1 fruit fly cellular context compared by ENCODE assay signal in the genomic region with DNA sequence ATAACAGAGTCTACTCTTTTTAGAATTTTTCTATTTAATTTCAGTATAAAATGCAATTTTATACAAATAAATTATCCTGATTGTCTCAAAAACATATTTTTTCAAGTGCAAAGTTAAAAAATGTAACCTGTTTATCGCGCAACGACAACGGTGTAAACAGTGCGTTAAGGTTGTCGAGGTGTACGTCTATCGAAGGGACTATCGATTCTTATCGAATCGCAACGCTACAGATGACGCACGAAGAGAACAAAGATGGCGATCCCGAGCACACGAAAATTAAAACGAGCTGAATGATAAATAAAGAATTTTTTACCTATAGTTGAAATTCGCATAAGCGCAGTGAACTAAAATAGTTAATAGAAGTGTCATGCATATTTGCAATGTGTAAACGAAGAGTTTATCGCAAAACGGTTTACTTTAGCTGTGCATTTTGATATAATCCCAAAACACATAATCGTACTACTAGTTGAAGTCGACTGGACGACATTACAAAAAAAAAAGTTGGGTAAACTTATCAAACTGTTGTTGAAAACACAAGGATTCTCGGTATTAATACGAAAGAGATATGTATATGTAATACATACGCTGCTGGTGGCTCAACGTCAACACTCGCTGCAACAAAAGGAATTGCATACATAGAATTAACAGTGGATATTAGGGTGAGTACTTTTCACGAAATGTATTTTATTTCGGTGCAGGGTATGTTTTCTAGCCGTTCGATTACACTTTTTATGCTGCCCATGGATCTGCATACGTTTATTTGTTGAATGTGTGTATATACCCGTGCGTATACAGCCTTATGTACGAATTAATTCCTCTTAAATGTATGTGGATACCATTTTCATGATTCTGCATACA.
TF ChIP-seq lines count a peak whose summit lies in the region.

A gene (plus strand): TSS at position 237 of the 858 bp plus-strand sequence.

TF ChIP-seq in whole organism, embryonic, 481 proteins besides CTCF, POLR2A, EP300 and RAD21 (continued from another document and continues in another):
- TF ChIP-seq da (GFP tag; optimal IDR thresholded peaks at IDR 0.05; lab: Kevin White, UChicago): peak; percentile 59
- no peak for TF ChIP-seq Tbp (GFP tag; optimal IDR thresholded peaks at IDR 0.05; lab: Kevin White, UChicago)
- TF ChIP-seq insv (GFP tag; optimal IDR thresholded peaks at IDR 0.05; lab: Kevin White, UChicago): no peak
- TF ChIP-seq CG14441 (GFP tag; IDR thresholded peaks at IDR 0.05; lab: Robert Waterston, UW): peak; percentile 59
- TF ChIP-seq CG2202 (tag; optimal IDR thresholded peaks at IDR 0.05; lab: Kevin White, UChicago): no peak
- TF ChIP-seq trem (tag; optimal IDR thresholded peaks at IDR 0.05; lab: Kevin White, UChicago): peak; percentile 59
- peak; percentile 26 for TF ChIP-seq pnt (GFP tag; optimal IDR thresholded peaks at IDR 0.05; lab: Kevin White, UChicago)
- peak; percentile 3 for TF ChIP-seq CG12744 (GFP tag; optimal IDR thresholded peaks at IDR 0.05; lab: Kevin White, UChicago)
- peak; percentile 98 for TF ChIP-seq Deaf1 (tag; optimal IDR thresholded peaks at IDR 0.05; lab: Kevin White, UChicago)
- TF ChIP-seq cato (GFP tag; optimal IDR thresholded peaks at IDR 0.05; lab: Kevin White, UChicago; ENCODE audit: borderline replicate concordance): no peak
- TF ChIP-seq Fer2 (tag; optimal IDR thresholded peaks at IDR 0.05; lab: Kevin White, UChicago): peak; percentile 1
- TF ChIP-seq Dip3 (GFP tag; optimal IDR thresholded peaks at IDR 0.05; lab: Kevin White, UChicago): peak; percentile 45
- TF ChIP-seq ATbp (GFP tag; optimal IDR thresholded peaks at IDR 0.05; lab: Kevin White, UChicago): no peak
- peak; percentile 92 for TF ChIP-seq Med (GFP tag; lab: Kevin White, UChicago)
- TF ChIP-seq E2f2 (GFP tag; IDR thresholded peaks at IDR 0.05; lab: Robert Waterston, UW): peak; percentile 47; the same call in 1 of the 2 replicates
- peak; percentile 60 for TF ChIP-seq CHES-1-like (GFP tag; optimal IDR thresholded peaks at IDR 0.05; lab: Kevin White, UChicago)
- TF ChIP-seq ham (GFP tag; IDR thresholded peaks at IDR 0.05; lab: Robert Waterston, UW): no peak
- TF ChIP-seq CG2678 (tag; optimal IDR thresholded peaks at IDR 0.05; lab: Kevin White, UChicago): peak; percentile 63
- peak; percentile 60; the same call in 1 of the 3 replicates for TF ChIP-seq CG6791 (GFP tag; IDR thresholded peaks at IDR 0.05; lab: Robert Waterston, UW; ENCODE audit: partially characterized antibody)
- no peak for TF ChIP-seq fru (optimal IDR thresholded peaks at IDR 0.05; lab: Kevin White, UChicago)
- TF ChIP-seq Dbx (GFP tag; IDR thresholded peaks at IDR 0.05; lab: Robert Waterston, UW): 0 out of 3 replicates have a peak, but pooled peaks have one; percentile 15
- TF ChIP-seq CG4282 (GFP tag; optimal IDR thresholded peaks at IDR 0.05; lab: Kevin White, UChicago): peak; percentile 46
- TF ChIP-seq CG4820 (GFP tag; optimal IDR thresholded peaks at IDR 0.05; lab: Kevin White, UChicago): peak; percentile 35
- TF ChIP-seq Lhr (GFP tag; optimal IDR thresholded peaks at IDR 0.05; lab: Kevin White, UChicago): peak; percentile 23
- no peak for TF ChIP-seq CG12299 (tag; optimal IDR thresholded peaks at IDR 0.05; lab: Kevin White, UChicago)
- TF ChIP-seq H15 (GFP tag; IDR thresholded peaks at IDR 0.05; lab: Robert Waterston, UW): 0 out of 3 replicates have a peak, but pooled peaks have one; percentile 13
- peak; percentile 36 for TF ChIP-seq slp2 (GFP tag; optimal IDR thresholded peaks at IDR 0.05; lab: Kevin White, UChicago)
- TF ChIP-seq CG11247 (GFP tag; IDR thresholded peaks at IDR 0.05; lab: Robert Waterston, UW): peak; percentile 54; the same call in 1 of the 2 replicates
- TF ChIP-seq Nf-YA (GFP tag; IDR thresholded peaks at IDR 0.05; lab: Robert Waterston, UW): no peak
- TF ChIP-seq Scr (GFP tag; IDR thresholded peaks at IDR 0.05; lab: Robert Waterston, UW; ENCODE audit: partially characterized antibody): peak; percentile 59
- peak; percentile 55 for TF ChIP-seq CG7786 (GFP tag; optimal IDR thresholded peaks at IDR 0.05; lab: Kevin White, UChicago)
- TF ChIP-seq btn (GFP tag; optimal IDR thresholded peaks at IDR 0.05; lab: Kevin White, UChicago): no peak
- no peak for TF ChIP-seq CG4730 (GFP tag; IDR thresholded peaks at IDR 0.05; lab: Robert Waterston, UW)
- TF ChIP-seq HLH4C (GFP tag; IDR thresholded peaks at IDR 0.05; lab: Robert Waterston, UW; ENCODE audit: partially characterized antibody): peak; percentile 61; the same call in 2 of the 3 replicates
- TF ChIP-seq jing (GFP tag; optimal IDR thresholded peaks at IDR 0.05; lab: Kevin White, UChicago): no peak
- peak; percentile 29 for TF ChIP-seq Myb (GFP tag; optimal IDR thresholded peaks at IDR 0.05; lab: Kevin White, UChicago)
- peak; percentile 56 for TF ChIP-seq Chrac-16 (GFP tag; optimal IDR thresholded peaks at IDR 0.05; lab: Kevin White, UChicago)
- no peak for TF ChIP-seq CG11085 (GFP tag; IDR thresholded peaks at IDR 0.05; lab: Robert Waterston, UW)
- TF ChIP-seq Fer1 (GFP tag; optimal IDR thresholded peaks at IDR 0.05; lab: Kevin White, UChicago): peak; percentile 26
- TF ChIP-seq CG4404 (GFP tag; IDR thresholded peaks at IDR 0.05; lab: Robert Waterston, UW): no peak
- no peak for TF ChIP-seq ac (GFP tag; optimal IDR thresholded peaks at IDR 0.05; lab: Kevin White, UChicago)
- no peak for TF ChIP-seq CG16779 (GFP tag; IDR thresholded peaks at IDR 0.05; lab: Robert Waterston, UW)
- no peak for TF ChIP-seq Sry-β (GFP tag; optimal IDR thresholded peaks at IDR 0.05; lab: Kevin White, UChicago)
- TF ChIP-seq sqz (GFP tag; optimal IDR thresholded peaks at IDR 0.05; lab: Kevin White, UChicago): no peak
- TF ChIP-seq cwo (GFP tag; optimal IDR thresholded peaks at IDR 0.05; lab: Kevin White, UChicago): no peak
- TF ChIP-seq lab (GFP tag; optimal IDR thresholded peaks at IDR 0.05; lab: Kevin White, UChicago): no peak
- TF ChIP-seq ERR (GFP tag; optimal IDR thresholded peaks at IDR 0.05; lab: Kevin White, UChicago): no peak
- TF ChIP-seq Rfx (GFP tag; IDR thresholded peaks at IDR 0.05; lab: Robert Waterston, UW): peak; percentile 75
- no peak for TF ChIP-seq CG6654 (GFP tag; optimal IDR thresholded peaks at IDR 0.05; lab: Kevin White, UChicago)
- peak; percentile 39 for TF ChIP-seq CG12219 (GFP tag; optimal IDR thresholded peaks at IDR 0.05; lab: Kevin White, UChicago)
- peak; percentile 40 for TF ChIP-seq CG9727 (GFP tag; optimal IDR thresholded peaks at IDR 0.05; lab: Kevin White, UChicago)
- TF ChIP-seq chn (GFP tag; optimal IDR thresholded peaks at IDR 0.05; lab: Kevin White, UChicago): peak; percentile 46
- peak; percentile 60 for TF ChIP-seq tap (tag; optimal IDR thresholded peaks at IDR 0.05; lab: Kevin White, UChicago)
- TF ChIP-seq ranshi (GFP tag; IDR thresholded peaks at IDR 0.05; lab: Robert Waterston, UW): 0 out of 2 replicates have a peak, but pooled peaks have one; percentile 17
- TF ChIP-seq Bdp1 (GFP tag; optimal IDR thresholded peaks at IDR 0.05; lab: Kevin White, UChicago): no peak
- TF ChIP-seq CG4854 (GFP tag; optimal IDR thresholded peaks at IDR 0.05; lab: Kevin White, UChicago): peak; percentile 8
- peak; percentile 10 for TF ChIP-seq scrt (GFP tag; optimal IDR thresholded peaks at IDR 0.05; lab: Kevin White, UChicago)
- TF ChIP-seq CG17802 (tag; optimal IDR thresholded peaks at IDR 0.05; lab: Kevin White, UChicago): peak; percentile 95
- TF ChIP-seq ewg (GFP tag; optimal IDR thresholded peaks at IDR 0.05; lab: Kevin White, UChicago): no peak
- peak; percentile 50 for TF ChIP-seq CG12155 (GFP tag; optimal IDR thresholded peaks at IDR 0.05; lab: Kevin White, UChicago)
- TF ChIP-seq CG3065 (GFP tag; optimal IDR thresholded peaks at IDR 0.05; lab: Kevin White, UChicago): no peak
- peak; percentile 56 for TF ChIP-seq CG9609 (GFP tag; optimal IDR thresholded peaks at IDR 0.05; lab: Kevin White, UChicago)
- peak; percentile 16 for TF ChIP-seq CG13296 (GFP tag; optimal IDR thresholded peaks at IDR 0.05; lab: Kevin White, UChicago)
- TF ChIP-seq CG15479 (GFP tag; optimal IDR thresholded peaks at IDR 0.05; lab: Kevin White, UChicago): peak; percentile 81
- TF ChIP-seq Ets65A (GFP tag; lab: Kevin White, UChicago): peak; percentile 78
- peak; percentile 99 for TF ChIP-seq CG2116 (GFP tag; optimal IDR thresholded peaks at IDR 0.05; lab: Kevin White, UChicago)
- TF ChIP-seq CG17568 (GFP tag; optimal IDR thresholded peaks at IDR 0.05; lab: Kevin White, UChicago): peak; percentile 24
- TF ChIP-seq bbx (GFP tag; IDR thresholded peaks at IDR 0.05; lab: Robert Waterston, UW; ENCODE audit: partially characterized antibody): peak; percentile 60
- TF ChIP-seq lov (optimal IDR thresholded peaks at IDR 0.05; lab: Kevin White, UChicago): no peak
- TF ChIP-seq lov (GFP tag; IDR thresholded peaks at IDR 0.05; lab: Robert Waterston, UW): peak; percentile 64; the same call in 1 of the 3 replicates
- no peak for TF ChIP-seq zf30C (GFP tag; optimal IDR thresholded peaks at IDR 0.05; lab: Kevin White, UChicago)
- peak; percentile 69 for TF ChIP-seq caup (GFP tag; optimal IDR thresholded peaks at IDR 0.05; lab: Kevin White, UChicago; ENCODE audit: severe bottlenecking)
- peak; percentile 69 for TF ChIP-seq CG15269 (tag; optimal IDR thresholded peaks at IDR 0.05; lab: Kevin White, UChicago)
- TF ChIP-seq sisA (GFP tag; IDR thresholded peaks at IDR 0.05; lab: Robert Waterston, UW): no peak; the same call in 1 of the 2 replicates
- peak; percentile 64 for TF ChIP-seq CG6689 (GFP tag; IDR thresholded peaks at IDR 0.05; lab: Robert Waterston, UW)
- peak; percentile 38 for TF ChIP-seq Side (GFP tag; optimal IDR thresholded peaks at IDR 0.05; lab: Kevin White, UChicago)
- TF ChIP-seq Usf (GFP tag; optimal IDR thresholded peaks at IDR 0.05; lab: Kevin White, UChicago): no peak
- TF ChIP-seq z (GFP tag; IDR thresholded peaks at IDR 0.05; lab: Robert Waterston, UW): no peak
- peak; percentile 71 for TF ChIP-seq CG2712 (tag; optimal IDR thresholded peaks at IDR 0.05; lab: Kevin White, UChicago)
- no peak for TF ChIP-seq CG12071 (GFP tag; optimal IDR thresholded peaks at IDR 0.05; lab: Kevin White, UChicago)
- TF ChIP-seq Atf6 (GFP tag; IDR thresholded peaks at IDR 0.05; lab: Robert Waterston, UW): peak; percentile 63
- peak; percentile 58 for TF ChIP-seq CG9797 (GFP tag; optimal IDR thresholded peaks at IDR 0.05; lab: Kevin White, UChicago)
- peak; percentile 17; the same call in 1 of the 2 replicates for TF ChIP-seq ato (GFP tag; IDR thresholded peaks at IDR 0.05; lab: Robert Waterston, UW; ENCODE audit: partially characterized antibody)
- no peak for TF ChIP-seq CG11560 (tag; IDR thresholded peaks at IDR 0.05; lab: Robert Waterston, UW)
- TF ChIP-seq hth (optimal IDR thresholded peaks at IDR 0.05; lab: Kevin White, UChicago): no peak
- no peak for TF ChIP-seq prd (optimal IDR thresholded peaks at IDR 0.05; lab: Kevin White, UChicago)
- TF ChIP-seq prd (GFP tag; IDR thresholded peaks at IDR 0.05; lab: Robert Waterston, UW): peak; percentile 74
- no peak for TF ChIP-seq cad (GFP tag; optimal IDR thresholded peaks at IDR 0.05; lab: Kevin White, UChicago)
- TF ChIP-seq pb (GFP tag; optimal IDR thresholded peaks at IDR 0.05; lab: Kevin White, UChicago): no peak
- TF ChIP-seq GATAe (GFP tag; conservative IDR thresholded peaks at IDR 0.05; lab: Robert Waterston, UW): no peak
- no peak for TF ChIP-seq nau (GFP tag; optimal IDR thresholded peaks at IDR 0.05; lab: Kevin White, UChicago)
- peak; percentile 100 for TF ChIP-seq phol (tag; optimal IDR thresholded peaks at IDR 0.05; lab: Kevin White, UChicago)
- TF ChIP-seq CG1602 (GFP tag; optimal IDR thresholded peaks at IDR 0.05; lab: Kevin White, UChicago): peak; percentile 36
- peak; percentile 95 for TF ChIP-seq Ets97D (GFP tag; optimal IDR thresholded peaks at IDR 0.05; lab: Kevin White, UChicago)
- TF ChIP-seq CG13775 (GFP tag; optimal IDR thresholded peaks at IDR 0.05; lab: Kevin White, UChicago): peak; percentile 49
- TF ChIP-seq grn (GFP tag; optimal IDR thresholded peaks at IDR 0.05; lab: Kevin White, UChicago): peak; percentile 34
- no peak for TF ChIP-seq CG1832 (GFP tag; optimal IDR thresholded peaks at IDR 0.05; lab: Kevin White, UChicago)
- TF ChIP-seq E2f1 (GFP tag; IDR thresholded peaks at IDR 0.05; lab: Robert Waterston, UW): peak; percentile 50; the same call in 1 of the 2 replicates
- TF ChIP-seq CG18764 (GFP tag; optimal IDR thresholded peaks at IDR 0.05; lab: Kevin White, UChicago): peak; percentile 33
- peak in 1 of 2 experiments; percentile 8 for TF ChIP-seq Hr78 (GFP tag; optimal IDR thresholded peaks at IDR 0.05; lab: Kevin White, UChicago)
- TF ChIP-seq CG30403 (GFP tag; optimal IDR thresholded peaks at IDR 0.05; lab: Kevin White, UChicago): peak; percentile 77
- TF ChIP-seq Mad (GFP tag; optimal IDR thresholded peaks at IDR 0.05; lab: Kevin White, UChicago): peak; percentile 39
- no peak for TF ChIP-seq tio (GFP tag; optimal IDR thresholded peaks at IDR 0.05; lab: Kevin White, UChicago)
- peak; percentile 77 for TF ChIP-seq CG11723 (GFP tag; optimal IDR thresholded peaks at IDR 0.05; lab: Kevin White, UChicago)
- TF ChIP-seq dm (GFP tag; optimal IDR thresholded peaks at IDR 0.05; lab: Kevin White, UChicago): peak; percentile 76
- TF ChIP-seq CG31441 (GFP tag; IDR thresholded peaks at IDR 0.05; lab: Robert Waterston, UW): peak; percentile 53; the same call in 1 of the 2 replicates
- no peak for TF ChIP-seq bab2 (GFP tag; optimal IDR thresholded peaks at IDR 0.05; lab: Kevin White, UChicago)
- TF ChIP-seq toy (GFP tag; IDR thresholded peaks at IDR 0.05; lab: Robert Waterston, UW): no peak
- TF ChIP-seq p53 (GFP tag; optimal IDR thresholded peaks at IDR 0.05; lab: Kevin White, UChicago): peak; percentile 12
- peak; percentile 34 for TF ChIP-seq crc (GFP tag; optimal IDR thresholded peaks at IDR 0.05; lab: Kevin White, UChicago)
- no peak; the same call in 2 of the 3 replicates for TF ChIP-seq gce (GFP tag; IDR thresholded peaks at IDR 0.05; lab: Robert Waterston, UW)
- peak; percentile 36; the same call in 1 of the 2 replicates for TF ChIP-seq esg (GFP tag; conservative IDR thresholded peaks at IDR 0.05; lab: Robert Waterston, UW)
- TF ChIP-seq NfI (GFP tag; optimal IDR thresholded peaks at IDR 0.05; lab: Kevin White, UChicago): peak; percentile 75
- TF ChIP-seq fd3F (GFP tag; optimal IDR thresholded peaks at IDR 0.05; lab: Kevin White, UChicago): peak; percentile 35
- TF ChIP-seq gem (tag; optimal IDR thresholded peaks at IDR 0.05; lab: Kevin White, UChicago): peak; percentile 76
- TF ChIP-seq CG2889 (GFP tag; IDR thresholded peaks at IDR 0.05; lab: Robert Waterston, UW): no peak
- TF ChIP-seq Camta (GFP tag; optimal IDR thresholded peaks at IDR 0.05; lab: Kevin White, UChicago): peak; percentile 74
- no peak for TF ChIP-seq lmd (GFP tag; IDR thresholded peaks at IDR 0.05; lab: Robert Waterston, UW)
- TF ChIP-seq Drgx (GFP tag; IDR thresholded peaks at IDR 0.05; lab: Robert Waterston, UW): peak; percentile 37; the same call in 1 of the 2 replicates
- no peak for TF ChIP-seq cg (GFP tag; optimal IDR thresholded peaks at IDR 0.05; lab: Kevin White, UChicago)
